Worm (Caenorhabditis elegans) whole organism, young adult: Measurements from ENCODE around the gene pbs-6.

Experiments used
- F37B4.10 ChIP-seq: fragments of 200-800 bp; sonication (Bioruptor generic); IDR thresholded peaks from 2 replicates; pipeline ENCODE4 v1.3.6; 2022; ENCODE audit warnings: missing genetic modification characterization, missing compliant biosample characterization
- ama-1 ChIP-seq, 3 experiments: fragments of 150-350 bp in 1 of 3; sonication (generic microtip) in 2 of 3; optimal IDR thresholded peaks; 2 replicates each; lab custom pipeline; 2014 to 2018; ENCODE audit warnings: missing biosample characterization in 2 of 3, missing genetic modification characterization in 2 of 3, missing genetic modification reagents in 2 of 3
- cebp-2 ChIP-seq: fragments of 200-800 bp; sonication (Bioruptor generic); IDR thresholded peaks from 2 replicates; pipeline ENCODE4 v1.3.6; 2022; ENCODE audit warnings: missing genetic modification characterization, missing compliant biosample characterization
- efl-1 ChIP-seq: fragments of 150-350 bp; optimal IDR thresholded peaks from 2 replicates; lab custom pipeline; 2014; ENCODE audit warnings: missing biosample characterization, missing genetic modification reagents, missing genetic modification characterization
- gei-17 ChIP-seq: fragments of 200-800 bp; sonication (Bioruptor generic); optimal IDR thresholded peaks from 2 replicates; lab custom pipeline; 2018; ENCODE audit warnings: mild to moderate bottlenecking, missing genetic modification characterization, missing compliant biosample characterization
- lin-40 ChIP-seq: sonication (generic microtip); optimal IDR thresholded peaks from 2 replicates; lab custom pipeline; 2016; ENCODE audit warnings: missing genetic modification characterization, mild to moderate bottlenecking, missing compliant biosample characterization, missing genotype, missing genetic modification reagents
- nfya-1 ChIP-seq: sonication (generic microtip); optimal IDR thresholded peaks from 2 replicates; lab custom pipeline; 2017; ENCODE audit warnings: antibody characterized with exemption, missing compliant biosample characterization, missing genetic modification characterization, borderline replicate concordance; ENCODE audit not compliant: insufficient read depth
- pha-4 ChIP-seq: fragments of 150-350 bp; sonication (generic microtip); optimal IDR thresholded peaks from 2 replicates; lab custom pipeline; 2014; ENCODE audit warnings: missing biosample characterization, missing genetic modification reagents, missing genetic modification characterization
- sdz-38 ChIP-seq: sonication (generic microtip); optimal IDR thresholded peaks from 2 replicates; lab custom pipeline; 2016; ENCODE audit warnings: missing genotype, missing genetic modification characterization, missing compliant biosample characterization
- somi-1 ChIP-seq: fragments of 200-800 bp; sonication (Bioruptor generic); optimal IDR thresholded peaks from 2 replicates; lab custom pipeline; 2018; ENCODE audit warnings: mild to moderate bottlenecking, missing genetic modification characterization, missing compliant biosample characterization
- tbp1 ChIP-seq: fragments of 200-800 bp; sonication (Bioruptor generic); optimal IDR thresholded peaks from 2 replicates; lab custom pipeline; 2018; ENCODE audit warnings: mild to moderate bottlenecking, missing genetic modification characterization, missing compliant biosample characterization
- tlf-1 ChIP-seq: fragments of 200-800 bp; sonication (Bioruptor generic); optimal IDR thresholded peaks from 2 replicates; lab custom pipeline; 2018; ENCODE audit warnings: mild to moderate bottlenecking, missing genetic modification characterization, missing compliant biosample characterization
- xnd-1 ChIP-seq: sonication (generic microtip); optimal IDR thresholded peaks from 2 replicates; lab custom pipeline; 2016; ENCODE audit warnings: missing genotype, missing genetic modification reagents, missing genetic modification characterization, missing compliant biosample characterization

DNA sequence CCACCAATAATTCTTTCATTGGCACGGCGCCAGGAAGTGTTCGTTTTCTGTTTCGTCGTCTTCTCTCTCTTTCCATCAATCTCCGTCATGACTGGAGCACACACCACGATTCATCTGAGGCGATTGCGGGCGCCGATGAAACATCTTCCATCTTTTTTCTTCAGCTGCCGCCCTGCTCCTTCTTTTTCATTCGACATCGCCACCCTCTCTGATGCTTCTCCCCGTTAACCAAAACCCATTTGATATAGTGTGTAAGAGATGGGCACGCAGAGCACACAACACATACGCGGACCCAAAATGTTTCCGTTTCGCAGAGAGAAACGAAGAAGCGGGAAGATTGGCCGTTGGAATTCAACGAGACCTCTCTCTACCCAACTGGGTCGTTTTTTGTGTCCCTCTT lies 43.6 kb upstream of the pbs-6 start:
- TF ChIP-seq F37B4.10 (GFP tag; lab: Robert Waterston, UW) (no peak), gei-17 (GFP tag; lab: Kevin White, UChicago) (no peak), nfya-1 (tag; lab: Kevin White, UChicago) (no peak), tlf-1 (GFP tag; lab: Kevin White, UChicago) (no peak), lin-40 (tag; lab: Kevin White, UChicago) (no peak), cebp-2 (GFP tag; lab: Robert Waterston, UW) (no peak), efl-1 (GFP tag; lab: Kevin White, UChicago) (no peak), ama-1 (optimal IDR thresholded peaks at IDR 0.05; lab: Kevin White, UChicago) (no peak), ama-1 (GFP tag; optimal IDR thresholded peaks at IDR 0.05; lab: Kevin White, UChicago) (no peak), sdz-38 (tag; lab: Kevin White, UChicago) (no peak), pha-4 (tag; lab: Kevin White, UChicago) (no peak), xnd-1 (tag; lab: Kevin White, UChicago) (no peak), somi-1 (GFP tag; lab: Kevin White, UChicago) (no peak), tbp1 (no peak)
